Worm (Caenorhabditis elegans): ENCODE results near the gene srg-55.

DNA sequence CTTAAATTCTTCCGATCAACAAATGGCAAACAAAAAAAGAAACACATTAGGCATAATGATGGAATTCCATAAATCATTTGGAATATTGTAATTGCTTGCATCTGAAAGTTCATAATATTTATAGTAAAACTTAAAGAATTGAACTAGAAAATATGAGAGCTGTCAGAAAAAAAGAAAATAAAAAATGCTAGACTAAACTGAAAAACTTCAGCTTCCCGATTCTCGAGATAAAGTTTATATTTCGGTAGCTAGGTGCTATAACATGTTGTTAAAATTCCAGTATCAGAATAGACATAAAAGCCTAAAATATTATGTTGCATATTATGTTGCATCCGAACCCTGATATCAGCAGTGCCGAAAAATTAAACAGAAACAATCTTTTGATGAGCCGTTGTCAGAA, 4.0 kb downstream of the srg-55 start, which contains the start of gene srg-54:
- TF ChIP-seq hmbx-1 (tag; optimal IDR thresholded peaks at IDR 0.05) (no peak), aly-1 (tag; optimal IDR thresholded peaks at IDR 0.05) (no peak)

Measured in whole organism, early embryonic.